Fruit fly (Drosophila melanogaster) whole organism, wandering third instar larva: ENCODE results near the gene Sox21a.
A peak's percentile ranks its signal among the peaks of the same experiment; 100 is the strongest.

Source experiments
- CG32264 ChIP-seq: fragments of 200-800 bp; sonication (Bioruptor generic); optimal IDR thresholded peaks from 2 replicates; lab custom pipeline; 2016; ENCODE audit warnings: missing biosample characterization, missing genetic modification characterization
- CG9705 ChIP-seq: fragments of 200-800 bp; sonication (Bioruptor generic); optimal IDR thresholded peaks from 2 replicates; lab custom pipeline; 2018; ENCODE audit warnings: missing biosample characterization, mild to moderate bottlenecking, missing genetic modification characterization
- CrebA ChIP-seq: fragments of 200-800 bp; sonication (Bioruptor generic); optimal IDR thresholded peaks from 2 replicates; lab custom pipeline; 2016; ENCODE audit warnings: missing biosample characterization, mild to moderate bottlenecking, missing genetic modification characterization, borderline replicate concordance
- Dfd ChIP-seq: fragments of >200 bp; optimal IDR thresholded peaks from 2 replicates; lab custom pipeline; 2017; ENCODE audit warnings: missing biosample characterization, missing genetic modification characterization
- Dif ChIP-seq: fragments of 200-275, 200-300 bp; sonication (Bioruptor generic); optimal IDR thresholded peaks from 2 replicates; lab custom pipeline; 2018; ENCODE audit warnings: missing biosample characterization, missing genetic modification characterization; ENCODE audit not compliant: partially characterized antibody
- GATAd ChIP-seq: sonication (Bioruptor generic); optimal IDR thresholded peaks from 2 replicates; lab custom pipeline; 2016; ENCODE audit warnings: missing biosample characterization, missing genetic modification characterization
- HLH106 ChIP-seq: fragments of 200-800 bp; optimal IDR thresholded peaks from 3 replicates; lab custom pipeline; 2019; ENCODE audit warnings: missing biosample characterization, mild to moderate bottlenecking, missing genetic modification characterization, moderate library complexity
- Hnf4 ChIP-seq: fragments of 200-800 bp; sonication (Bioruptor generic); optimal IDR thresholded peaks from 2 replicates; lab custom pipeline; 2016; ENCODE audit warnings: missing biosample characterization, mild to moderate bottlenecking, missing genetic modification characterization
- Hr78 ChIP-seq: fragments of >200 bp; optimal IDR thresholded peaks from 2 replicates; lab custom pipeline; 2017; ENCODE audit warnings: missing biosample characterization, missing genetic modification characterization
- Hr83 ChIP-seq: fragments of 200-300 bp; sonication (Bioruptor generic); optimal IDR thresholded peaks from 2 replicates; lab custom pipeline; 2016; ENCODE audit warnings: missing biosample characterization, mild to moderate bottlenecking, missing genetic modification characterization, moderate library complexity; ENCODE audit not compliant: poor library complexity, severe bottlenecking
- Jra ChIP-seq: sonication (Bioruptor generic); optimal IDR thresholded peaks from 2 replicates; lab custom pipeline; 2016; ENCODE audit warnings: missing biosample characterization, missing genetic modification characterization
- Mio ChIP-seq: sonication (Bioruptor generic); optimal IDR thresholded peaks from 2 replicates; lab custom pipeline; 2016; ENCODE audit warnings: missing biosample characterization, missing genetic modification characterization
- Myc ChIP-seq: fragments of >200 bp; optimal IDR thresholded peaks from 2 replicates; lab custom pipeline; 2017
- N ChIP-seq: fragments of >200 bp; optimal IDR thresholded peaks from 2 replicates; lab custom pipeline; 2018; ENCODE audit warnings: missing biosample characterization, missing external identifiers, missing genetic modification characterization
- OdsH ChIP-seq: fragments of 200-800 bp; sonication (Bioruptor generic); optimal IDR thresholded peaks from 2 replicates; lab custom pipeline; 2016; ENCODE audit warnings: missing biosample characterization, mild to moderate bottlenecking, missing genetic modification characterization
- Rel ChIP-seq, 2 experiments: fragments of 200-800 bp; sonication (Bioruptor generic) in 1 of 2; optimal IDR thresholded peaks; 2 replicates in 1 of 2; 3 replicates in 1 of 2; lab custom pipeline; 2016 to 2019; ENCODE audit warnings: mild to moderate bottlenecking in 2 of 2, missing biosample characterization in 2 of 2, missing genetic modification characterization in 2 of 2, moderate library complexity in 1 of 2
- Sp1 ChIP-seq: fragments of 200-800 bp; sonication (Bioruptor generic); optimal IDR thresholded peaks from 3 replicates; lab custom pipeline; 2019; ENCODE audit warnings: missing biosample characterization, mild to moderate bottlenecking, missing genetic modification characterization, moderate library complexity
- Vsx2 ChIP-seq: fragments of 200-300, 225-300 bp; sonication (Bioruptor generic); optimal IDR thresholded peaks from 2 replicates; lab custom pipeline; 2018; ENCODE audit warnings: missing biosample characterization, missing genetic modification characterization; ENCODE audit not compliant: partially characterized antibody
- br ChIP-seq: fragments of 200-800 bp; sonication (Bioruptor generic); optimal IDR thresholded peaks from 2 replicates; lab custom pipeline; 2016; ENCODE audit warnings: missing biosample characterization, missing genetic modification characterization
- brk ChIP-seq: fragments of 200-800 bp; sonication (Bioruptor generic); optimal IDR thresholded peaks from 2 replicates; lab custom pipeline; 2016; ENCODE audit warnings: missing biosample characterization, mild to moderate bottlenecking, missing genetic modification characterization
- dl ChIP-seq, 2 experiments: fragments of 175-275, 200-275 bp in 1 of 2; fragments of 200-275 bp in 1 of 2; sonication (Bioruptor generic); optimal IDR thresholded peaks; lab custom pipeline; 2018; ENCODE audit warnings: mild to moderate bottlenecking in 2 of 2, missing biosample characterization in 2 of 2, missing genetic modification characterization in 2 of 2, moderate library complexity in 2 of 2; ENCODE audit not compliant: partially characterized antibody in 2 of 2, insufficient read depth in 1 of 2
- dmrt93B ChIP-seq: fragments of 200-800 bp; sonication (Bioruptor generic); optimal IDR thresholded peaks from 2 replicates; lab custom pipeline; 2018; ENCODE audit warnings: missing biosample characterization, mild to moderate bottlenecking, missing genetic modification characterization
- dsf ChIP-seq: sonication (Bioruptor generic); optimal IDR thresholded peaks from 2 replicates; lab custom pipeline; 2016; ENCODE audit warnings: missing biosample characterization, missing genetic modification characterization, borderline replicate concordance
- ey ChIP-seq: fragments of 200-800 bp; sonication (Bioruptor generic); optimal IDR thresholded peaks from 2 replicates; lab custom pipeline; 2016; ENCODE audit warnings: missing biosample characterization, missing genetic modification characterization
- foxo ChIP-seq, 2 experiments: fragments of 200-800 bp; sonication (Bioruptor generic); optimal IDR thresholded peaks; 2 replicates in 1 of 2; 3 replicates in 1 of 2; lab custom pipeline; 2016 to 2017; ENCODE audit warnings: missing biosample characterization in 2 of 2, missing genetic modification characterization in 2 of 2
- fru ChIP-seq: fragments of 200-800 bp; sonication (Bioruptor generic); optimal IDR thresholded peaks from 3 replicates; lab custom pipeline; 2016; ENCODE audit warnings: missing biosample characterization, mild to moderate bottlenecking, missing genetic modification characterization
- h ChIP-seq: fragments of 200-800 bp; sonication (Bioruptor generic); optimal IDR thresholded peaks from 3 replicates; lab custom pipeline; 2016; ENCODE audit warnings: missing biosample characterization, mild to moderate bottlenecking, missing genetic modification characterization
- jim ChIP-seq: fragments of 175-275, 200-325 bp; sonication (Bioruptor generic); optimal IDR thresholded peaks from 2 replicates; lab custom pipeline; 2016; ENCODE audit warnings: missing biosample characterization, mild to moderate bottlenecking, missing genetic modification characterization
- lola ChIP-seq: fragments of >200 bp; optimal IDR thresholded peaks from 2 replicates; lab custom pipeline; 2017; ENCODE audit warnings: missing biosample characterization, missing genetic modification characterization
- pan ChIP-seq: fragments of >200 bp; optimal IDR thresholded peaks from 2 replicates; lab custom pipeline; 2017
- psq ChIP-seq: fragments of 200-800 bp; sonication (Bioruptor generic); optimal IDR thresholded peaks from 3 replicates; lab custom pipeline; 2017; ENCODE audit warnings: missing biosample characterization, mild to moderate bottlenecking, missing genetic modification characterization, moderate library complexity
- rgr ChIP-seq: fragments of 200-800 bp; sonication (Bioruptor generic); optimal IDR thresholded peaks from 3 replicates; lab custom pipeline; 2016; ENCODE audit warnings: missing biosample characterization, mild to moderate bottlenecking, missing genetic modification characterization
- sage ChIP-seq: fragments of 200-800 bp; sonication (Bioruptor generic); optimal IDR thresholded peaks from 2 replicates; lab custom pipeline; 2016; ENCODE audit warnings: missing biosample characterization, mild to moderate bottlenecking, missing genetic modification characterization
- sv ChIP-seq: fragments of 200-800 bp; sonication (Bioruptor generic); optimal IDR thresholded peaks from 3 replicates; lab custom pipeline; 2016; ENCODE audit warnings: missing biosample characterization, missing genetic modification characterization
- tai ChIP-seq: sonication (Bioruptor generic); optimal IDR thresholded peaks from 2 replicates; lab custom pipeline; 2016; ENCODE audit warnings: missing biosample characterization, missing genetic modification characterization
- usp ChIP-seq: fragments of >200 bp; optimal IDR thresholded peaks from 2 replicates; lab custom pipeline; 2017; ENCODE audit warnings: missing biosample characterization, missing genetic modification characterization

The Sox21a gene

DNA sequence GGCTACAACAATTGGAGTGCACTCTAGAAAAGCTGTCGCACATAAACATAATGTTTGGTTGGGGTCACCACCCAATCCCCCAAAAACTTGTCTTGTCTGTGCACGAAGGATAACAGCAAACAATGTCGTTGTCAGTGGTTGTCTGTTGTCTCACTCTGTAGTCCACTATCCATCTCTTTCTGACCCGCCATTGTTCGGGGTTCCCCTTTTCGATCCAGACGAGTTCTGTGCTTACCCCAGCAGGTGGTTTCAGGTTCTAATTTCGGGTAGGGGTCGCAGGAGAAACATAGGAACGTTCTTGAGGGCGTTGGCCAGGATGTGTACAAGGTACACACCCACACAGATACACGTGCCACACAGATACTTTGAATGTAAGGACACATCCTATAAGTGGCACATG, 10.8 kb upstream of the Sox21a start:
- no peak for TF ChIP-seq HLH106 (tag; lab: Kevin White, UChicago)
- no peak for TF ChIP-seq sage (GFP tag; lab: Kevin White, UChicago)
- no peak for TF ChIP-seq Rel (GFP tag; optimal IDR thresholded peaks at IDR 0.05; lab: Kevin White, UChicago)
- peak; percentile 39 for TF ChIP-seq Rel (tag; optimal IDR thresholded peaks at IDR 0.05; lab: Kevin White, UChicago)
- no peak for TF ChIP-seq Dfd (GFP tag; lab: Kevin White, UChicago)

- TF ChIP-seq CrebA (GFP tag; lab: Kevin White, UChicago): no peak
Measured at dm6 chr3L:14114084-14114483, 6.2 kb upstream of the Sox21a start.

dm6 chr3L:14112899-14113430, 5.0 kb upstream of the Sox21a start:
- TF ChIP-seq psq (GFP tag; lab: Kevin White, UChicago) (no peak), N (no peak), usp (GFP tag; lab: Kevin White, UChicago) (no peak), br (GFP tag; lab: Kevin White, UChicago) (no peak), tai (GFP tag; lab: Kevin White, UChicago) (no peak), Dfd (GFP tag; lab: Kevin White, UChicago) (peak; percentile 94), GATAd (GFP tag; lab: Kevin White, UChicago) (no peak)

- peak in 1 of 2 experiments; percentile 79 for TF ChIP-seq foxo (GFP tag; optimal IDR thresholded peaks at IDR 0.05; lab: Kevin White, UChicago)
- TF ChIP-seq sv: peak; percentile 76
- TF ChIP-seq N: no peak
- TF ChIP-seq Mio (GFP tag; lab: Kevin White, UChicago): no peak
- TF ChIP-seq Myc (lab: Kevin White, UChicago): peak; percentile 87
- no peak for TF ChIP-seq brk
- TF ChIP-seq dmrt93B: peak; percentile 37
- TF ChIP-seq HLH106 (tag; lab: Kevin White, UChicago): peak; percentile 57
- TF ChIP-seq ey: peak; percentile 67
- TF ChIP-seq CG9705: no peak
- no peak for TF ChIP-seq Rel (GFP tag; optimal IDR thresholded peaks at IDR 0.05; lab: Kevin White, UChicago)
- TF ChIP-seq Rel (tag; optimal IDR thresholded peaks at IDR 0.05; lab: Kevin White, UChicago): no peak
- TF ChIP-seq h (GFP tag; lab: Kevin White, UChicago): peak; percentile 70
- peak; percentile 41 for TF ChIP-seq jim (GFP tag; lab: Kevin White, UChicago)
- peak; percentile 42 for TF ChIP-seq psq (GFP tag; lab: Kevin White, UChicago)
- peak; percentile 53 for TF ChIP-seq Hnf4 (GFP tag; lab: Kevin White, UChicago)
- no peak for TF ChIP-seq pan (lab: Kevin White, UChicago)
- TF ChIP-seq sage (GFP tag; lab: Kevin White, UChicago): no peak
- TF ChIP-seq dl (GFP tag; optimal IDR thresholded peaks at IDR 0.05; lab: Kevin White, UChicago; ENCODE audit: insufficient read depth in 1 of 2, partially characterized antibody in 2 of 2): no peak
- TF ChIP-seq Dif (GFP tag; lab: Kevin White, UChicago): no peak
- TF ChIP-seq tai (GFP tag; lab: Kevin White, UChicago): peak; percentile 59
- TF ChIP-seq rgr (GFP tag; lab: Kevin White, UChicago): peak; percentile 71
- TF ChIP-seq Vsx2 (GFP tag; lab: Kevin White, UChicago): no peak
- TF ChIP-seq br (GFP tag; lab: Kevin White, UChicago): peak; percentile 48
- peak; percentile 59 for TF ChIP-seq OdsH (GFP tag; lab: Kevin White, UChicago)
- no peak for TF ChIP-seq lola (GFP tag; lab: Kevin White, UChicago)
- peak; percentile 64 for TF ChIP-seq Hr83
- no peak for TF ChIP-seq Sp1 (GFP tag; lab: Kevin White, UChicago)
- TF ChIP-seq usp (GFP tag; lab: Kevin White, UChicago): no peak
- no peak for TF ChIP-seq dsf (GFP tag; lab: Kevin White, UChicago)
- TF ChIP-seq Jra (GFP tag; lab: Kevin White, UChicago): no peak
- TF ChIP-seq Hr78 (GFP tag; lab: Kevin White, UChicago): no peak
- no peak for TF ChIP-seq CG32264
- peak; percentile 64 for TF ChIP-seq fru (GFP tag; lab: Kevin White, UChicago)
- no peak for TF ChIP-seq Dfd (GFP tag; lab: Kevin White, UChicago)
- no peak for TF ChIP-seq CrebA (GFP tag; lab: Kevin White, UChicago)
Measured at dm6 chr3L:14111411-14111810, 3.5 kb upstream of the Sox21a start.
